Worm (Caenorhabditis elegans) whole organism, L1 larva: Measurements from ENCODE around the gene ZK1086.3.

Experiments used
- F16B12.6 ChIP-seq: fragments of 150-350 bp; optimal IDR thresholded peaks from 2 replicates; lab custom pipeline; 2014; ENCODE audit warnings: missing biosample characterization, missing genetic modification characterization
- ceh-63 ChIP-seq: fragments of 200-800 bp; sonication (Bioruptor generic); optimal IDR thresholded peaks from 2 replicates; lab custom pipeline; 2018; ENCODE audit warnings: mild to moderate bottlenecking, missing genetic modification characterization, missing compliant biosample characterization
- ceh-8 ChIP-seq: fragments of 200-800 bp; sonication (Bioruptor generic); optimal IDR thresholded peaks from 2 replicates; lab custom pipeline; 2018; ENCODE audit warnings: mild to moderate bottlenecking, missing genetic modification characterization, moderate library complexity, missing compliant biosample characterization
- ceh-82 ChIP-seq, 3 experiments: fragments of 150-350 bp in 1 of 3; sonication (generic microtip) in 2 of 3; optimal IDR thresholded peaks; 2 replicates each; lab custom pipeline; 2014 to 2017; ENCODE audit warnings: missing biosample characterization in 3 of 3, missing genetic modification characterization in 3 of 3
- dpl-1 ChIP-seq, 3 experiments: fragments of 150-350 bp in 2 of 3; sonication (generic microtip) in 1 of 3; optimal IDR thresholded peaks; 2 replicates each; lab custom pipeline; 2014 to 2017; ENCODE audit warnings: missing biosample characterization in 3 of 3, missing genetic modification characterization in 3 of 3, missing genetic modification reagents in 3 of 3
- dsc-1 ChIP-seq: sonication (generic microtip); optimal IDR thresholded peaks from 2 replicates; lab custom pipeline; 2016; ENCODE audit warnings: mild to moderate bottlenecking, missing genetic modification characterization, missing compliant biosample characterization
- efl-1 ChIP-seq, 4 experiments: fragments of 150-350 bp; optimal IDR thresholded peaks in 3 of 4; peaks in 1 of 4; 1 replicate in 1 of 4; 2 replicates in 3 of 4; lab custom pipeline; 2014; ENCODE audit warnings: missing biosample characterization in 2 of 4, missing genetic modification characterization in 2 of 4, missing genetic modification reagents in 2 of 4
- egl-13 ChIP-seq: sonication (generic microtip); optimal IDR thresholded peaks from 2 replicates; lab custom pipeline; 2016; ENCODE audit warnings: missing genotype, missing genetic modification reagents, missing genetic modification characterization, missing compliant biosample characterization
- elt-2 ChIP-seq: sonication (generic microtip); optimal IDR thresholded peaks from 2 replicates; lab custom pipeline; 2016; ENCODE audit warnings: missing genetic modification characterization, mild to moderate bottlenecking, inconsistent platforms, missing compliant biosample characterization, missing genetic modification reagents
- elt-3 ChIP-seq, 6 experiments: fragments of 150-350 bp in 1 of 6; sonication (generic microtip); optimal IDR thresholded peaks; 2 replicates each; lab custom pipeline; 2017 to 2018; ENCODE audit warnings: missing biosample characterization in 6 of 6, missing genetic modification characterization in 6 of 6, inconsistent platforms in 1 of 6
- fkh-8 ChIP-seq: sonication (generic microtip); optimal IDR thresholded peaks from 2 replicates; lab custom pipeline; 2016; ENCODE audit warnings: mild to moderate bottlenecking, missing genetic modification characterization, missing compliant biosample characterization
- hlh-17 ChIP-seq: fragments of 200-800 bp; sonication (Bioruptor generic); optimal IDR thresholded peaks from 2 replicates; lab custom pipeline; 2018; ENCODE audit warnings: missing genetic modification characterization, mild to moderate bottlenecking, missing compliant biosample characterization, moderate library complexity, borderline replicate concordance
- hlh-4 ChIP-seq: sonication (generic microtip); optimal IDR thresholded peaks from 2 replicates; lab custom pipeline; 2016; ENCODE audit warnings: mild to moderate bottlenecking, missing genetic modification characterization, missing compliant biosample characterization
- isw-1 ChIP-seq: fragments of 200-800 bp; sonication (Bioruptor generic); IDR thresholded peaks from 2 replicates; pipeline ENCODE4 v1.3.6; 2022; ENCODE audit warnings: missing genetic modification characterization, missing compliant biosample characterization
- lin-13 ChIP-seq: fragments of 150-350 bp; optimal IDR thresholded peaks from 2 replicates; lab custom pipeline; 2014; ENCODE audit warnings: missing biosample characterization, missing genetic modification reagents, missing genetic modification characterization
- lin-14 ChIP-seq: fragments of 200-800 bp; sonication (Bioruptor generic); optimal IDR thresholded peaks from 2 replicates; lab custom pipeline; 2018; ENCODE audit warnings: mild to moderate bottlenecking, missing genetic modification characterization, moderate library complexity, missing compliant biosample characterization
- lin-39 ChIP-seq: fragments of 150-350 bp; optimal IDR thresholded peaks from 2 replicates; lab custom pipeline; 2014; ENCODE audit warnings: missing biosample characterization, missing genetic modification reagents, missing genetic modification characterization
- lir-3 ChIP-seq: sonication (generic microtip); optimal IDR thresholded peaks from 2 replicates; lab custom pipeline; 2016; ENCODE audit warnings: mild to moderate bottlenecking, missing genetic modification characterization, moderate library complexity, missing compliant biosample characterization; ENCODE audit not compliant: poor library complexity
- mep-1 ChIP-seq: fragments of 150-350 bp; optimal IDR thresholded peaks from 2 replicates; lab custom pipeline; 2014; ENCODE audit warnings: missing biosample characterization, missing genetic modification characterization
- nhr-12 ChIP-seq: sonication (generic microtip); optimal IDR thresholded peaks from 2 replicates; lab custom pipeline; 2017; ENCODE audit warnings: missing biosample characterization, missing genetic modification characterization
- nhr-237 ChIP-seq: fragments of 150-350 bp; optimal IDR thresholded peaks from 2 replicates; lab custom pipeline; 2014; ENCODE audit warnings: missing biosample characterization, missing genetic modification characterization
- nhr-47 ChIP-seq: sonication (generic microtip); optimal IDR thresholded peaks from 2 replicates; lab custom pipeline; 2016; ENCODE audit warnings: mild to moderate bottlenecking, missing genetic modification characterization, moderate library complexity, missing compliant biosample characterization
- nhr-71 ChIP-seq: sonication (generic microtip); optimal IDR thresholded peaks from 2 replicates; lab custom pipeline; 2016; ENCODE audit warnings: mild to moderate bottlenecking, missing genetic modification characterization, moderate library complexity, missing compliant biosample characterization
- nhr-76 ChIP-seq: sonication (generic microtip); optimal IDR thresholded peaks from 2 replicates; lab custom pipeline; 2017; ENCODE audit warnings: missing biosample characterization, missing genetic modification characterization
- pax-3 ChIP-seq: fragments of 200-800 bp; sonication (Bioruptor generic); optimal IDR thresholded peaks from 2 replicates; lab custom pipeline; 2018; ENCODE audit warnings: mild to moderate bottlenecking, missing genetic modification characterization, moderate library complexity, missing compliant biosample characterization
- pqm-1 ChIP-seq: sonication (generic microtip); optimal IDR thresholded peaks from 3 replicates; lab custom pipeline; 2017; ENCODE audit warnings: missing biosample characterization, missing genetic modification characterization
- rnt-1 ChIP-seq: sonication (generic microtip); optimal IDR thresholded peaks from 2 replicates; lab custom pipeline; 2016; ENCODE audit warnings: mild to moderate bottlenecking, missing genetic modification characterization, moderate library complexity, missing compliant biosample characterization
- snpc-4 ChIP-seq: fragments of 150-350 bp; optimal IDR thresholded peaks from 2 replicates; lab custom pipeline; 2014; ENCODE audit warnings: missing biosample characterization, missing genetic modification characterization
- sptf-1 ChIP-seq: fragments of 150-350 bp; optimal IDR thresholded peaks from 2 replicates; lab custom pipeline; 2014; ENCODE audit warnings: missing biosample characterization, missing genetic modification characterization
- swsn-7 ChIP-seq: sonication (generic microtip); optimal IDR thresholded peaks from 2 replicates; lab custom pipeline; 2016; ENCODE audit warnings: missing genetic modification characterization, missing compliant biosample characterization
- tlp-1 ChIP-seq: fragments of 150-350 bp; optimal IDR thresholded peaks from 2 replicates; lab custom pipeline; 2014; ENCODE audit warnings: missing biosample characterization, missing genetic modification characterization
- xbp-1 ChIP-seq: sonication (generic microtip); optimal IDR thresholded peaks from 2 replicates; lab custom pipeline; 2016; ENCODE audit warnings: missing genetic modification characterization, missing compliant biosample characterization
- ztf-11 ChIP-seq, 2 experiments: sonication (generic microtip); optimal IDR thresholded peaks; 2 replicates each; lab custom pipeline; 2016 to 2017; ENCODE audit warnings: missing genetic modification characterization in 2 of 2, missing biosample characterization in 1 of 2, missing compliant biosample characterization in 1 of 2
- ztf-4 ChIP-seq: fragments of 150-350 bp; optimal IDR thresholded peaks from 2 replicates; lab custom pipeline; 2014; ENCODE audit warnings: missing biosample characterization, missing genetic modification characterization

The ZK1086.3 gene

ce11 chrX:13823482-13823881 is 32.9 kb downstream of the ZK1086.3 start, which contains the start of gene twk-23:
Gene twk-23, minus strand, starts transcription at chrX:13823582.
- TF ChIP-seq hlh-17 (GFP tag; lab: Kevin White, UChicago): no peak
- TF ChIP-seq efl-1 (optimal IDR thresholded peaks at IDR 0.05; lab: Kevin White, UChicago): no peak
- TF ChIP-seq efl-1 (GFP tag; optimal IDR thresholded peaks at IDR 0.05 in 1 of 2; lab: Kevin White, UChicago): peak in 1 of 2 experiments; percentile 16

DNA sequence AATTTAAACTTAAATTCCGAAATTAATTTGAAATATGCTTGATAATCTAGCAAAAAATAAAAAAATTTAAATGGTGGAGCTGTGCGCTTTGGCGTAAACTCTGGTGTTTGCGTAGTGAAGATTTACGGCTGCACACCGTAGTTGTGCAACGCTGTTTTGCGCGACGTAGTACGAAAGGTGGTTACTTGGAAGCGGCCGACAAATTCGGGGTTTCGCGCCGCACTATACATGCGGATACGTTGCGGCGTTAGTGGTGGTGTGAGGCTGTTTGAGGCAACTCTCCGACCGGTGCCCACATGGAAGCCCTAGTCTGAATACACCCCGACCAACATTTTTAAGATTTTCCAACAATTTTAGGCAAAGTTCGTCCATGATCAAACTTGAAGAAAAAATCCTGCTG is 42.8 kb downstream of the ZK1086.3 start:
- TF ChIP-seq snpc-4 (tag; lab: Kevin White, UChicago): peak; percentile 63
- no peak for TF ChIP-seq ztf-4 (tag; lab: Kevin White, UChicago)
- TF ChIP-seq, all 84 proteins: peak for 1

ce11 chrX:13834127-13834526 is 43.5 kb downstream of the ZK1086.3 start, which contains the start of gene F19D8.2:
Gene F19D8.2, plus strand, starts transcription at chrX:13834427.
- TF ChIP-seq nhr-76 (no peak), xbp-1 (no peak), hlh-17 (GFP tag; lab: Kevin White, UChicago) (no peak), elt-2 (tag; lab: Kevin White, UChicago) (no peak), nhr-12 (tag; lab: Kevin White, UChicago) (no peak), elt-3 (tag; optimal IDR thresholded peaks at IDR 0.05; lab: Kevin White, UChicago) (no peak), mep-1 (tag; lab: Kevin White, UChicago) (no peak), lin-14 (GFP tag; lab: Kevin White, UChicago) (no peak), hlh-4 (no peak), nhr-47 (tag; lab: Kevin White, UChicago) (no peak), ceh-63 (GFP tag; lab: Kevin White, UChicago) (no peak), pqm-1 (tag; lab: Kevin White, UChicago) (no peak), isw-1 (no peak)

DNA sequence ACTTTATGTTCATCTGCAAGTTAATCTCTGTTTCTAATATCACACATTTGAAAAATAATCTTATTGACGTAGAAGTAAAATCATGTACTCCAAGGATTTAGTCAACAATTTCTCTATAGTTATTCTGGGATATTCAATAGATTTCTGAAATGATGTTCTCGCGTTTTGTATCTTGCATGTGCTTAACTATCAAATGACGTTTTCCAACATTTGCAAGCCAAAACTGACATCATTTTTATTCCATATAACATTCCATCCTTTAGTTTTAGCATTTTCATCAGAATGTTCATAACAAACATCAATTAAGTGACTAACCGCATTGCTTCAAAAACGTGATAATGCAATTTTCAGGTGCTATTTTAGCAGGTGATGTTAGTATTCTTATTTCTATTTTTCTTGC is 47.4 kb downstream of the ZK1086.3 start:
- TF ChIP-seq tlp-1: no peak
- TF ChIP-seq ceh-8 (GFP tag; lab: Kevin White, UChicago): peak; percentile 5
- TF ChIP-seq isw-1: no peak
- TF ChIP-seq ztf-11 (tag; optimal IDR thresholded peaks at IDR 0.05; lab: Kevin White, UChicago): no peak
- TF ChIP-seq fkh-8: peak; percentile 65
- no peak for TF ChIP-seq F16B12.6 (tag; lab: Kevin White, UChicago)
- TF ChIP-seq egl-13 (tag; lab: Kevin White, UChicago): no peak
- TF ChIP-seq swsn-7 (tag; lab: Kevin White, UChicago): no peak
- no peak for TF ChIP-seq nhr-237 (tag; lab: Kevin White, UChicago)
- TF ChIP-seq rnt-1: no peak
- peak; percentile 81 for TF ChIP-seq dsc-1 (tag; lab: Kevin White, UChicago)
- TF ChIP-seq hlh-4: peak; percentile 31
- no peak for TF ChIP-seq lir-3 (tag; lab: Kevin White, UChicago)
- TF ChIP-seq dpl-1 (GFP tag; optimal IDR thresholded peaks at IDR 0.05; lab: Kevin White, UChicago): no peak
- no peak for TF ChIP-seq lin-13 (GFP tag; lab: Kevin White, UChicago)
- peak; percentile 17 for TF ChIP-seq nhr-71 (tag; lab: Kevin White, UChicago)
- TF ChIP-seq pax-3 (tag; lab: Kevin White, UChicago): peak; percentile 61

- TF ChIP-seq lin-39 (tag; lab: Kevin White, UChicago) (no peak), tlp-1 (no peak), ceh-63 (GFP tag; lab: Kevin White, UChicago) (no peak), efl-1 (optimal IDR thresholded peaks at IDR 0.05; lab: Kevin White, UChicago) (no peak), efl-1 (GFP tag; optimal IDR thresholded peaks at IDR 0.05 in 1 of 2; lab: Kevin White, UChicago) (no peak), lin-13 (GFP tag; lab: Kevin White, UChicago) (no peak), sptf-1 (tag; lab: Kevin White, UChicago) (no peak), dpl-1 (GFP tag; optimal IDR thresholded peaks at IDR 0.05; lab: Kevin White, UChicago) (no peak), ceh-82 (tag; optimal IDR thresholded peaks at IDR 0.05; lab: Kevin White, UChicago) (no peak)
Observed at ce11 chrX:13840336-13840735, 49.7 kb downstream of the ZK1086.3 start.
